Worm (Caenorhabditis elegans) whole organism, late embryonic: Measurements from ENCODE around the gene mboa-7.

Source experiments
- C38D4.7 ChIP-seq: fragments of 200-800 bp; sonication (Bioruptor generic); optimal IDR thresholded peaks from 2 replicates; lab custom pipeline; 2018; ENCODE audit warnings: mild to moderate bottlenecking, missing genetic modification characterization, moderate library complexity, missing compliant biosample characterization
- K02D7.2 ChIP-seq: sonication (generic microtip); optimal IDR thresholded peaks from 2 replicates; lab custom pipeline; 2017; ENCODE audit warnings: mild to moderate bottlenecking, missing genetic modification characterization, missing compliant biosample characterization
- ahr-1 ChIP-seq: sonication (generic microtip); optimal IDR thresholded peaks from 2 replicates; lab custom pipeline; 2016; ENCODE audit warnings: missing genetic modification characterization, missing compliant biosample characterization
- ama-1 ChIP-seq: fragments of 150-350 bp; optimal IDR thresholded peaks from 2 replicates; lab custom pipeline; 2014
- ceh-18 ChIP-seq: sonication (generic microtip); optimal IDR thresholded peaks from 2 replicates; lab custom pipeline; 2016; ENCODE audit warnings: missing genetic modification characterization, missing compliant biosample characterization
- ceh-19 ChIP-seq: fragments of 200-800 bp; sonication (Bioruptor generic); optimal IDR thresholded peaks from 2 replicates; lab custom pipeline; 2018; ENCODE audit warnings: mild to moderate bottlenecking, missing genetic modification characterization, missing compliant biosample characterization
- ceh-22 ChIP-seq: sonication (generic microtip); optimal IDR thresholded peaks from 2 replicates; lab custom pipeline; 2017; ENCODE audit warnings: missing biosample characterization, missing genetic modification characterization
- ceh-24 ChIP-seq: sonication (generic microtip); optimal IDR thresholded peaks from 2 replicates; lab custom pipeline; 2016; ENCODE audit warnings: mild to moderate bottlenecking, missing genetic modification characterization, missing compliant biosample characterization
- ceh-34 ChIP-seq: sonication (generic microtip); optimal IDR thresholded peaks from 2 replicates; lab custom pipeline; 2016; ENCODE audit warnings: mild to moderate bottlenecking, missing genetic modification characterization, missing compliant biosample characterization
- ceh-45 ChIP-seq: fragments of 200-800 bp; sonication (Bioruptor generic); IDR thresholded peaks from 2 replicates; pipeline ENCODE4 v1.3.6; 2022; ENCODE audit warnings: missing genetic modification reagents, missing genetic modification characterization, missing compliant biosample characterization
- ceh-48 ChIP-seq: sonication (generic microtip); optimal IDR thresholded peaks from 2 replicates; lab custom pipeline; 2016; ENCODE audit warnings: missing genetic modification characterization, inconsistent platforms, missing compliant biosample characterization
- ceh-6 ChIP-seq: fragments of 200-800 bp; sonication (Bioruptor generic); optimal IDR thresholded peaks from 2 replicates; lab custom pipeline; 2018; ENCODE audit warnings: mild to moderate bottlenecking, missing genetic modification characterization, missing compliant biosample characterization
- ceh-9 ChIP-seq: sonication (generic microtip); optimal IDR thresholded peaks from 2 replicates; lab custom pipeline; 2016; ENCODE audit warnings: mild to moderate bottlenecking, missing genetic modification characterization, inconsistent platforms, missing compliant biosample characterization
- che-1 ChIP-seq: sonication (generic microtip); optimal IDR thresholded peaks from 2 replicates; lab custom pipeline; 2016; ENCODE audit warnings: mild to moderate bottlenecking, missing genetic modification characterization, missing compliant biosample characterization
- dmd-4 ChIP-seq: sonication (generic microtip); optimal IDR thresholded peaks from 2 replicates; lab custom pipeline; 2016; ENCODE audit warnings: borderline replicate concordance, missing genetic modification characterization, missing compliant biosample characterization
- dve-1 ChIP-seq: sonication (generic microtip); optimal IDR thresholded peaks from 2 replicates; lab custom pipeline; 2017; ENCODE audit warnings: antibody characterized with exemption, mild to moderate bottlenecking, missing genetic modification characterization, missing compliant biosample characterization
- elt-2 ChIP-seq: sonication (generic microtip); optimal IDR thresholded peaks from 2 replicates; lab custom pipeline; 2016; ENCODE audit warnings: missing genetic modification reagents, missing genetic modification characterization, missing compliant biosample characterization
- elt-4 ChIP-seq: sonication (generic microtip); optimal IDR thresholded peaks from 2 replicates; lab custom pipeline; 2016; ENCODE audit warnings: missing genetic modification characterization, missing compliant biosample characterization
- ets-4 ChIP-seq: sonication (generic microtip); optimal IDR thresholded peaks from 2 replicates; lab custom pipeline; 2016; ENCODE audit warnings: missing genetic modification characterization, missing compliant biosample characterization
- eyg-1 ChIP-seq: sonication (generic microtip); optimal IDR thresholded peaks from 2 replicates; lab custom pipeline; 2016; ENCODE audit warnings: missing genotype, missing genetic modification characterization, missing compliant biosample characterization
- fkh-10 ChIP-seq: fragments of 150-350 bp; optimal IDR thresholded peaks from 2 replicates; lab custom pipeline; 2014; ENCODE audit warnings: missing biosample characterization, missing genetic modification reagents, missing genetic modification characterization
- hlh-30 ChIP-seq: sonication (generic microtip); optimal IDR thresholded peaks from 2 replicates; lab custom pipeline; 2017; ENCODE audit warnings: antibody characterized with exemption, missing genetic modification characterization, missing compliant biosample characterization; ENCODE audit not compliant: insufficient read depth
- hlh-6 ChIP-seq: sonication (generic microtip); optimal IDR thresholded peaks from 2 replicates; lab custom pipeline; 2016; ENCODE audit warnings: missing genotype, missing genetic modification characterization, missing compliant biosample characterization
- lin-11 ChIP-seq: fragments of 200-800 bp; sonication (Bioruptor generic); optimal IDR thresholded peaks from 2 replicates; lab custom pipeline; 2018; ENCODE audit warnings: mild to moderate bottlenecking, missing genetic modification characterization, missing compliant biosample characterization
- madf-2 ChIP-seq: sonication (generic microtip); optimal IDR thresholded peaks from 2 replicates; lab custom pipeline; 2017; ENCODE audit warnings: missing genetic modification characterization, missing compliant biosample characterization
- mec-3 ChIP-seq: sonication (generic microtip); optimal IDR thresholded peaks from 2 replicates; lab custom pipeline; 2016; ENCODE audit warnings: borderline replicate concordance, missing genetic modification characterization, missing compliant biosample characterization
- nhr-232 ChIP-seq: sonication (generic microtip); optimal IDR thresholded peaks from 2 replicates; lab custom pipeline; 2016; ENCODE audit warnings: missing genetic modification characterization, missing compliant biosample characterization
- odd-2 ChIP-seq: sonication (generic microtip); optimal IDR thresholded peaks from 2 replicates; lab custom pipeline; 2017; ENCODE audit warnings: antibody characterized with exemption, mild to moderate bottlenecking, missing genetic modification characterization, missing compliant biosample characterization
- pat-9 ChIP-seq: fragments of 200-800 bp; sonication (Bioruptor generic); optimal IDR thresholded peaks from 2 replicates; lab custom pipeline; 2018; ENCODE audit warnings: mild to moderate bottlenecking, missing genetic modification characterization, moderate library complexity, missing compliant biosample characterization
- pax-1 ChIP-seq: fragments of 150-350 bp; optimal IDR thresholded peaks from 2 replicates; lab custom pipeline; 2014; ENCODE audit warnings: missing biosample characterization, missing genetic modification characterization
- pqm-1 ChIP-seq: sonication (generic microtip); optimal IDR thresholded peaks from 2 replicates; lab custom pipeline; 2016; ENCODE audit warnings: missing genetic modification characterization, missing compliant biosample characterization
- pros-1 ChIP-seq: fragments of 150-350 bp; optimal IDR thresholded peaks from 2 replicates; lab custom pipeline; 2014; ENCODE audit warnings: missing biosample characterization, missing genetic modification reagents, missing genetic modification characterization
- rnt-1 ChIP-seq: sonication (generic microtip); optimal IDR thresholded peaks from 2 replicates; lab custom pipeline; 2016; ENCODE audit warnings: missing genetic modification characterization, missing compliant biosample characterization
- sox-2 ChIP-seq: fragments of 200-800 bp; sonication (Bioruptor generic); IDR thresholded peaks from 2 replicates; pipeline ENCODE4 v1.3.6; 2022; ENCODE audit warnings: missing genetic modification reagents, missing genetic modification characterization, missing compliant biosample characterization
- sox-4 ChIP-seq: sonication (generic microtip); optimal IDR thresholded peaks from 2 replicates; lab custom pipeline; 2017; ENCODE audit warnings: mild to moderate bottlenecking, missing genetic modification characterization, inconsistent platforms, missing compliant biosample characterization
- syd-9 ChIP-seq: sonication (generic microtip); optimal IDR thresholded peaks from 2 replicates; lab custom pipeline; 2016; ENCODE audit warnings: mild to moderate bottlenecking, missing genetic modification characterization, moderate library complexity, missing compliant biosample characterization
- tbx-2 ChIP-seq: sonication (generic microtip); optimal IDR thresholded peaks from 2 replicates; lab custom pipeline; 2016; ENCODE audit warnings: missing genetic modification characterization, missing compliant biosample characterization
- unc-3 ChIP-seq, 2 experiments: fragments of 200-800 bp in 1 of 2; sonication (Bioruptor generic) in 1 of 2; sonication (generic microtip) in 1 of 2; conservative IDR thresholded peaks in 1 of 2; optimal IDR thresholded peaks in 1 of 2; 2 replicates each; pipeline versions ENCODE4 v1.3.6 to Lab custom; 2016 to 2022; ENCODE audit warnings: missing compliant biosample characterization in 2 of 2, missing genetic modification characterization in 2 of 2, missing genetic modification reagents in 1 of 2
- zip-5 ChIP-seq: sonication (generic microtip); optimal IDR thresholded peaks from 2 replicates; lab custom pipeline; 2016; ENCODE audit warnings: missing genetic modification characterization, missing compliant biosample characterization
- ztf-16 ChIP-seq: sonication (generic microtip); optimal IDR thresholded peaks from 2 replicates; lab custom pipeline; 2017; ENCODE audit warnings: missing genetic modification characterization, missing compliant biosample characterization

The mboa-7 gene

ce11 chrX:10555189-10555964, 31.0 kb upstream of the mboa-7 start, which contains the start of gene syd-2 (continued):
- peak; percentile 3 for TF ChIP-seq ceh-24 (tag; lab: Kevin White, UChicago)
- no peak for TF ChIP-seq ceh-9 (tag; lab: Kevin White, UChicago)
- TF ChIP-seq ama-1: no peak
- TF ChIP-seq unc-3 (GFP tag; conservative IDR thresholded peaks at IDR 0.05; lab: Robert Waterston, UW): no peak
- TF ChIP-seq unc-3 (tag; optimal IDR thresholded peaks at IDR 0.05; lab: Kevin White, UChicago): no peak
- TF ChIP-seq pat-9: peak; percentile 38
- TF ChIP-seq mec-3 (tag; lab: Kevin White, UChicago): no peak
- peak; percentile 22 for TF ChIP-seq ahr-1 (tag; lab: Kevin White, UChicago)
- TF ChIP-seq sox-4: peak; percentile 46
- TF ChIP-seq syd-9: peak; percentile 69
- TF ChIP-seq ztf-16: no peak
- peak; percentile 52 for TF ChIP-seq dmd-4
- TF ChIP-seq eyg-1 (tag; lab: Kevin White, UChicago): peak; percentile 69
- peak; percentile 19 for TF ChIP-seq dve-1 (tag; lab: Kevin White, UChicago)
- no peak for TF ChIP-seq ceh-22 (tag; lab: Kevin White, UChicago)
- peak; percentile 65 for TF ChIP-seq hlh-30 (tag; lab: Kevin White, UChicago)
- TF ChIP-seq fkh-10 (GFP tag; lab: Kevin White, UChicago): no peak
- peak; percentile 60 for TF ChIP-seq ceh-19
- TF ChIP-seq K02D7.2 (tag; lab: Kevin White, UChicago): peak; percentile 30
- no peak for TF ChIP-seq che-1 (tag; lab: Kevin White, UChicago)
- no peak for TF ChIP-seq elt-4
- no peak for TF ChIP-seq pqm-1 (tag; lab: Kevin White, UChicago)
- TF ChIP-seq odd-2: no peak
- peak; percentile 60 for TF ChIP-seq pros-1 (tag; lab: Kevin White, UChicago)
- peak; percentile 31 for TF ChIP-seq ets-4 (tag; lab: Kevin White, UChicago)
- no peak for TF ChIP-seq zip-5 (tag; lab: Kevin White, UChicago)
- no peak for TF ChIP-seq C38D4.7 (GFP tag; lab: Kevin White, UChicago)
- peak; percentile 45 for TF ChIP-seq madf-2

- no peak for TF ChIP-seq ceh-6
- no peak for TF ChIP-seq pax-1 (tag; lab: Kevin White, UChicago)
- no peak for TF ChIP-seq nhr-232
- no peak for TF ChIP-seq ceh-34 (tag; lab: Kevin White, UChicago)
- no peak for TF ChIP-seq fkh-10 (GFP tag; lab: Kevin White, UChicago)
- no peak for TF ChIP-seq ceh-45 (GFP tag; lab: Robert Waterston, UW)
- no peak for TF ChIP-seq rnt-1 (tag; lab: Kevin White, UChicago)
- TF ChIP-seq tbx-2 (tag; lab: Kevin White, UChicago): no peak
- no peak for TF ChIP-seq sox-2 (GFP tag; lab: Robert Waterston, UW)
- no peak for TF ChIP-seq lin-11 (tag; lab: Kevin White, UChicago)
- no peak for TF ChIP-seq elt-2 (tag; lab: Kevin White, UChicago)
- no peak for TF ChIP-seq eyg-1 (tag; lab: Kevin White, UChicago)
- TF ChIP-seq ceh-22 (tag; lab: Kevin White, UChicago): no peak
- TF ChIP-seq syd-9: no peak
- no peak for TF ChIP-seq ceh-48 (tag; lab: Kevin White, UChicago)
- TF ChIP-seq ceh-18 (tag; lab: Kevin White, UChicago): no peak
- TF ChIP-seq hlh-6 (tag; lab: Kevin White, UChicago): no peak
- no peak for TF ChIP-seq pat-9
Measured at ce11 chrX:10553048-10553447, 28.7 kb upstream of the mboa-7 start.
